Fruit fly (Drosophila melanogaster) whole organism, embryonic: ENCODE measurements around the gene CG3071.
A peak's percentile ranks its signal among the peaks of the same experiment; 100 is the strongest.

Experiments used
- ATbp ChIP-seq: fragments of 200-800 bp; sonication (Bioruptor generic); optimal IDR thresholded peaks from 2 replicates; lab custom pipeline; 2017; ENCODE audit warnings: missing biosample characterization, mild to moderate bottlenecking, missing genetic modification characterization, missing genetic modification reagents
- B-H2 ChIP-seq: fragments of 200-800 bp; sonication (Bioruptor generic); optimal IDR thresholded peaks from 2 replicates; lab custom pipeline; 2018; ENCODE audit warnings: missing biosample characterization, mild to moderate bottlenecking, missing genetic modification characterization
- CG1024 ChIP-seq: fragments of 200-800 bp; sonication (Bioruptor generic); IDR thresholded peaks from 2 replicates; pipeline ENCODE4 v1.3.6; 2022; ENCODE audit warnings: missing biosample characterization, missing genetic modification characterization
- CG11247 ChIP-seq: fragments of 200-800 bp; sonication (Bioruptor generic); IDR thresholded peaks from 2 replicates; pipeline ENCODE4 v1.3.6; 2022; ENCODE audit warnings: missing biosample characterization, missing genetic modification characterization
- CG12769 ChIP-seq: fragments of 200-800 bp; sonication (Bioruptor generic); optimal IDR thresholded peaks from 2 replicates; lab custom pipeline; 2019; ENCODE audit warnings: missing biosample characterization, mild to moderate bottlenecking, missing genetic modification characterization, moderate library complexity
- CG13424 ChIP-seq: fragments of 200-800 bp; sonication (Bioruptor generic); optimal IDR thresholded peaks from 2 replicates; lab custom pipeline; 2019; ENCODE audit warnings: missing biosample characterization, mild to moderate bottlenecking, missing genetic modification characterization, moderate library complexity
- CG1602 ChIP-seq: fragments of 200-800 bp; sonication (Bioruptor generic); optimal IDR thresholded peaks from 3 replicates; lab custom pipeline; 2016; ENCODE audit warnings: missing biosample characterization, missing genetic modification characterization
- CG18619 ChIP-seq: fragments of 200-800 bp; sonication (Bioruptor generic); optimal IDR thresholded peaks from 3 replicates; lab custom pipeline; 2017; ENCODE audit warnings: missing biosample characterization, mild to moderate bottlenecking, missing genetic modification characterization
- CG2712 ChIP-seq: fragments of 200-800 bp; optimal IDR thresholded peaks from 3 replicates; lab custom pipeline; 2019; ENCODE audit warnings: missing biosample characterization, mild to moderate bottlenecking, missing genetic modification characterization, moderate library complexity
- CG30020 ChIP-seq: fragments of 200-800 bp; optimal IDR thresholded peaks from 2 replicates; lab custom pipeline; 2019; ENCODE audit warnings: missing biosample characterization, mild to moderate bottlenecking, missing genetic modification characterization, moderate library complexity
- CG30431 ChIP-seq: fragments of 200-800 bp; sonication (Bioruptor generic); optimal IDR thresholded peaks from 2 replicates; lab custom pipeline; 2017; ENCODE audit warnings: missing biosample characterization, missing genetic modification characterization
- CG31388 ChIP-seq: fragments of 200-800 bp; sonication (Bioruptor generic); optimal IDR thresholded peaks from 2 replicates; lab custom pipeline; 2016; ENCODE audit warnings: missing biosample characterization, missing genetic modification characterization
- CG6272 ChIP-seq: fragments of 200-800 bp; sonication (Bioruptor generic); IDR thresholded peaks from 2 replicates; pipeline ENCODE4 v1.3.6; 2022; ENCODE audit warnings: missing biosample characterization, missing genetic modification characterization
- CG7963 ChIP-seq: fragments of 200-800 bp; sonication (Bioruptor generic); IDR thresholded peaks from 3 replicates; pipeline ENCODE4 v1.3.6; 2022; ENCODE audit warnings: missing biosample characterization, missing genetic modification characterization; ENCODE audit not compliant: partially characterized antibody
- CG7987 ChIP-seq: fragments of 200-800 bp; sonication (Bioruptor generic); optimal IDR thresholded peaks from 2 replicates; lab custom pipeline; 2018; ENCODE audit warnings: missing biosample characterization, mild to moderate bottlenecking, missing genetic modification characterization, moderate library complexity
- CG8089 ChIP-seq: fragments of 200-800 bp; sonication (Bioruptor generic); optimal IDR thresholded peaks from 3 replicates; lab custom pipeline; 2016; ENCODE audit warnings: missing biosample characterization, missing genetic modification characterization
- CG8924 ChIP-seq: fragments of 200-800 bp; optimal IDR thresholded peaks from 3 replicates; lab custom pipeline; 2019; ENCODE audit warnings: missing biosample characterization, mild to moderate bottlenecking, missing genetic modification characterization, moderate library complexity
- CG9932 ChIP-seq: fragments of 200-800 bp; sonication (Bioruptor generic); IDR thresholded peaks from 2 replicates; pipeline ENCODE4 v1.3.6; 2022; ENCODE audit warnings: missing biosample characterization, missing genetic modification characterization
- CkIIα-i1 ChIP-seq: fragments of 200-800 bp; sonication (Bioruptor generic); IDR thresholded peaks from 2 replicates; pipeline ENCODE4 v1.3.6; 2022; ENCODE audit warnings: missing biosample characterization, missing genetic modification characterization
- D19A ChIP-seq: fragments of 200-800 bp; optimal IDR thresholded peaks from 3 replicates; lab custom pipeline; 2019; ENCODE audit warnings: missing biosample characterization, mild to moderate bottlenecking, missing genetic modification characterization, moderate library complexity
- Dek ChIP-seq: fragments of 200-800 bp; sonication (Bioruptor generic); optimal IDR thresholded peaks from 3 replicates; lab custom pipeline; 2019; ENCODE audit warnings: missing biosample characterization, mild to moderate bottlenecking, missing genetic modification characterization, moderate library complexity
- Doc3 ChIP-seq: fragments of 200-800 bp; sonication (Bioruptor generic); IDR thresholded peaks from 3 replicates; pipeline ENCODE4 v1.3.6; 2022; ENCODE audit warnings: missing biosample characterization, missing genetic modification characterization; ENCODE audit not compliant: partially characterized antibody
- Ets65A ChIP-seq: fragments of 200-800 bp; sonication (Bioruptor generic); peaks from one replicate; lab custom pipeline; 2016; ENCODE audit warnings: missing biosample characterization, missing genetic modification characterization
- Hr3 ChIP-seq: fragments of 200-800 bp; sonication (Bioruptor generic); optimal IDR thresholded peaks from 3 replicates; lab custom pipeline; 2016; ENCODE audit warnings: missing biosample characterization, missing genetic modification characterization
- Lhr ChIP-seq: fragments of 200-800 bp; sonication (Bioruptor generic); optimal IDR thresholded peaks from 3 replicates; lab custom pipeline; 2017; ENCODE audit warnings: mild to moderate bottlenecking, missing biosample characterization, missing genetic modification reagents, missing genetic modification characterization
- Med ChIP-seq: fragments of 200-800 bp; sonication (Bioruptor generic); peaks from one replicate; lab custom pipeline; 2016; ENCODE audit warnings: missing biosample characterization, missing genetic modification characterization, mild to moderate bottlenecking, inconsistent platforms, moderate library complexity
- NC2β ChIP-seq: fragments of 200-800 bp; sonication (Bioruptor generic); optimal IDR thresholded peaks from 2 replicates; lab custom pipeline; 2016; ENCODE audit warnings: missing biosample characterization, missing genetic modification characterization
- Nf-YC ChIP-seq: fragments of 200-800 bp; optimal IDR thresholded peaks from 3 replicates; lab custom pipeline; 2019; ENCODE audit warnings: missing biosample characterization, mild to moderate bottlenecking, missing genetic modification characterization, moderate library complexity
- Opbp ChIP-seq: fragments of 200-800 bp; sonication (Bioruptor generic); IDR thresholded peaks from 3 replicates; pipeline ENCODE4 v1.3.6; 2022; ENCODE audit warnings: missing biosample characterization, missing genetic modification characterization; ENCODE audit not compliant: partially characterized antibody
- Pdp1 ChIP-seq, 2 experiments: fragments of 200-800 bp; sonication (Bioruptor generic); optimal IDR thresholded peaks; 3 replicates each; lab custom pipeline; 2016; ENCODE audit warnings: missing biosample characterization in 2 of 2, missing genetic modification characterization in 2 of 2, mild to moderate bottlenecking in 1 of 2, moderate library complexity in 1 of 2
- Sox102F ChIP-seq: fragments of 200-800 bp; sonication (Bioruptor generic); optimal IDR thresholded peaks from 2 replicates; lab custom pipeline; 2018; ENCODE audit warnings: missing biosample characterization, mild to moderate bottlenecking, missing genetic modification characterization, moderate library complexity
- Taf1 ChIP-seq: fragments of 200-800 bp; sonication (Bioruptor generic); IDR thresholded peaks from 2 replicates; pipeline ENCODE4 v1.3.6; 2022; ENCODE audit warnings: missing biosample characterization, missing genetic modification characterization
- Vsx1 ChIP-seq: fragments of 200-800 bp; sonication (Bioruptor generic); optimal IDR thresholded peaks from 2 replicates; lab custom pipeline; 2017; ENCODE audit warnings: missing biosample characterization, mild to moderate bottlenecking, missing genetic modification characterization, missing genetic modification reagents
- al ChIP-seq: fragments of 200-800 bp; sonication (Bioruptor generic); IDR thresholded peaks from 2 replicates; pipeline ENCODE4 v1.3.6; 2022; ENCODE audit warnings: missing biosample characterization, missing genetic modification characterization
- az2 ChIP-seq: fragments of 200-800 bp; sonication (Bioruptor generic); optimal IDR thresholded peaks from 3 replicates; lab custom pipeline; 2016; ENCODE audit warnings: missing biosample characterization, missing genetic modification characterization
- btn ChIP-seq: fragments of 200-800 bp; sonication (Bioruptor generic); optimal IDR thresholded peaks from 2 replicates; lab custom pipeline; 2016; ENCODE audit warnings: missing biosample characterization, missing genetic modification characterization
- cad ChIP-seq: fragments of >200 bp; optimal IDR thresholded peaks from 2 replicates; lab custom pipeline; 2017; ENCODE audit warnings: missing biosample characterization, missing genetic modification characterization
- chif ChIP-seq, 2 experiments: fragments of 200-800 bp; sonication (Bioruptor generic); optimal IDR thresholded peaks; 3 replicates each; lab custom pipeline; 2016; ENCODE audit warnings: missing biosample characterization in 2 of 2, missing genetic modification characterization in 2 of 2
- chn ChIP-seq: fragments of 200-800 bp; sonication (Bioruptor generic); optimal IDR thresholded peaks from 2 replicates; lab custom pipeline; 2016; ENCODE audit warnings: missing biosample characterization, missing genetic modification characterization
- fu2 ChIP-seq: fragments of 200-800 bp; sonication (Bioruptor generic); optimal IDR thresholded peaks from 2 replicates; lab custom pipeline; 2016; ENCODE audit warnings: missing biosample characterization, missing genetic modification characterization
- gro ChIP-seq: fragments of 200-800 bp; sonication (Bioruptor generic); optimal IDR thresholded peaks from 2 replicates; lab custom pipeline; 2016; ENCODE audit warnings: missing biosample characterization, missing genetic modification characterization
- oc ChIP-seq: fragments of 200-800 bp; sonication (Bioruptor generic); optimal IDR thresholded peaks from 2 replicates; lab custom pipeline; 2018; ENCODE audit warnings: missing biosample characterization, mild to moderate bottlenecking, missing genetic modification characterization, moderate library complexity
- otp ChIP-seq: fragments of 200-800 bp; sonication (Bioruptor generic); IDR thresholded peaks from 3 replicates; pipeline ENCODE4, ENCODE4 v1.3.6; 2022; ENCODE audit warnings: missing biosample characterization, missing genetic modification characterization
- p53 ChIP-seq: fragments of 200-800 bp; sonication (Bioruptor generic); optimal IDR thresholded peaks from 2 replicates; lab custom pipeline; 2016; ENCODE audit warnings: missing biosample characterization, missing genetic modification characterization
- pb ChIP-seq: fragments of 200-800 bp; sonication (Bioruptor generic); optimal IDR thresholded peaks from 3 replicates; lab custom pipeline; 2016; ENCODE audit warnings: missing biosample characterization, missing genetic modification characterization
- pzg ChIP-seq: fragments of 200-800 bp; sonication (Bioruptor generic); optimal IDR thresholded peaks from 3 replicates; lab custom pipeline; 2018; ENCODE audit warnings: missing biosample characterization, mild to moderate bottlenecking, missing genetic modification characterization, moderate library complexity
- scrt ChIP-seq: fragments of 200-800 bp; sonication (Bioruptor generic); optimal IDR thresholded peaks from 2 replicates; lab custom pipeline; 2018; ENCODE audit warnings: missing biosample characterization, mild to moderate bottlenecking, missing genetic modification characterization, moderate library complexity
- so ChIP-seq: fragments of 200-800 bp; sonication (Bioruptor generic); IDR thresholded peaks from 3 replicates; pipeline ENCODE4 v1.3.6; 2022; ENCODE audit warnings: missing biosample characterization, missing genetic modification characterization
- stwl ChIP-seq: fragments of 200-800 bp; sonication (Bioruptor generic); optimal IDR thresholded peaks from 3 replicates; lab custom pipeline; 2018; ENCODE audit warnings: missing biosample characterization, mild to moderate bottlenecking, missing genetic modification characterization, moderate library complexity
- vfl ChIP-seq: fragments of 200-800 bp; sonication (Bioruptor generic); optimal IDR thresholded peaks from 2 replicates; lab custom pipeline; 2016; ENCODE audit warnings: missing biosample characterization, missing genetic modification characterization
- vvl ChIP-seq: fragments of 200-800 bp; sonication (Bioruptor generic); IDR thresholded peaks from 2 replicates; pipeline ENCODE4 v1.3.6; 2022; ENCODE audit warnings: missing biosample characterization, missing genetic modification characterization

Gene CG3071

dm6 chrX:2270557-2270930 is 7.9 kb downstream of the CG3071 start, which contains the start of gene CG2924 (continued):
- TF ChIP-seq CG13424 (tag; lab: Kevin White, UChicago) (peak; percentile 41), CG8924 (tag; lab: Kevin White, UChicago) (peak; percentile 64), Dek (tag; lab: Kevin White, UChicago) (peak; percentile 61), al (peak; percentile 39), CG6272 (GFP tag; lab: Robert Waterston, UW) (peak; percentile 86), Vsx1 (GFP tag; lab: Kevin White, UChicago) (no peak), chif (GFP tag; optimal IDR thresholded peaks at IDR 0.05; lab: Kevin White, UChicago) (peak in 1 of 2 experiments; percentile 48), vvl (GFP tag; lab: Robert Waterston, UW) (peak; percentile 72; the same call in 1 of the 2 replicates), fu2 (GFP tag; lab: Kevin White, UChicago) (peak; percentile 32), CG12769 (tag; lab: Kevin White, UChicago) (peak; percentile 73), CG11247 (GFP tag; lab: Robert Waterston, UW) (peak; percentile 59; the same call in 1 of the 2 replicates), Sox102F (no peak), oc (tag; lab: Kevin White, UChicago) (no peak), stwl (tag; lab: Kevin White, UChicago) (peak; percentile 54), Ets65A (GFP tag; lab: Kevin White, UChicago) (peak; percentile 94), cad (GFP tag; lab: Kevin White, UChicago) (no peak), Lhr (GFP tag; lab: Kevin White, UChicago) (peak; percentile 82), Pdp1 (GFP tag; optimal IDR thresholded peaks at IDR 0.05; lab: Kevin White, UChicago) (peak; percentile 53 to 87), NC2β (peak; percentile 54), CG1024 (GFP tag; lab: Robert Waterston, UW) (peak; percentile 50; the same call in 1 of the 2 replicates), Nf-YC (tag; lab: Kevin White, UChicago) (peak; percentile 33), vfl (peak; percentile 73), CG1602 (GFP tag; lab: Kevin White, UChicago) (peak; percentile 38), B-H2 (GFP tag; lab: Kevin White, UChicago) (peak; percentile 69), pzg (peak; percentile 100), CG7963 (GFP tag; lab: Robert Waterston, UW) (peak; percentile 99), CG8089 (no peak), D19A (peak; percentile 26), gro (peak; percentile 89), p53 (GFP tag; lab: Kevin White, UChicago) (peak; percentile 90), CG2712 (peak; percentile 53), otp (GFP tag; lab: Robert Waterston, UW) (no peak), so (GFP tag; lab: Robert Waterston, UW) (0 out of 3 replicates have a peak, but pooled peaks have one; percentile 11), ATbp (GFP tag; lab: Kevin White, UChicago) (no peak), CG31388 (no peak), CG18619 (GFP tag; lab: Kevin White, UChicago) (peak; percentile 27), Doc3 (GFP tag; lab: Robert Waterston, UW) (peak; percentile 98), scrt (GFP tag; lab: Kevin White, UChicago) (no peak), Med (GFP tag; lab: Kevin White, UChicago) (peak; percentile 97), CkIIα-i1 (no peak), Opbp (GFP tag; lab: Robert Waterston, UW) (peak; percentile 100), CG30431 (no peak), CG30020 (tag; lab: Kevin White, UChicago) (peak; percentile 23), az2 (GFP tag; lab: Kevin White, UChicago) (peak; percentile 18), Hr3 (GFP tag; lab: Kevin White, UChicago) (peak; percentile 44), Taf1 (GFP tag; lab: Robert Waterston, UW) (no peak), chn (peak; percentile 78), CG9932 (peak; percentile 95), pb (peak; percentile 59), CG7987 (GFP tag; lab: Kevin White, UChicago) (peak; percentile 53), btn (no peak)
